Worm (Caenorhabditis elegans): Measurements from ENCODE around the gene chil-5.

chil-5 gene

ce11 chrII:9859575-9859974, at the start of gene chil-5:
Gene chil-5 (minus strand): TSS chrII:9859675.
- no peak for TF ChIP-seq eyg-1 (tag; optimal IDR thresholded peaks at IDR 0.05)
- TF ChIP-seq Y22D7AL.16 (tag; optimal IDR thresholded peaks at IDR 0.05) = no peak
- no peak for TF ChIP-seq pag-3 (tag; optimal IDR thresholded peaks at IDR 0.05; ENCODE audit: borderline replicate concordance)
- TF ChIP-seq elt-2 (tag; optimal IDR thresholded peaks at IDR 0.05) = no peak
- no peak for TF ChIP-seq syd-9 (tag; optimal IDR thresholded peaks at IDR 0.05)
- no peak for TF ChIP-seq unc-3 (GFP tag; conservative IDR thresholded peaks at IDR 0.05)
- TF ChIP-seq unc-3 (tag; optimal IDR thresholded peaks at IDR 0.05) = no peak
- no peak for TF ChIP-seq npax-4 (tag; optimal IDR thresholded peaks at IDR 0.05)
- no peak for TF ChIP-seq pha-2 (tag; optimal IDR thresholded peaks at IDR 0.05)
- no peak for TF ChIP-seq ceh-48 (tag; optimal IDR thresholded peaks at IDR 0.05)
- TF ChIP-seq dve-1 (tag; optimal IDR thresholded peaks at IDR 0.05) = no peak
- no peak for TF ChIP-seq unc-42 (tag; optimal IDR thresholded peaks at IDR 0.05)
- TF ChIP-seq ahr-1 (tag; optimal IDR thresholded peaks at IDR 0.05) = no peak
- TF ChIP-seq C38D4.7 (GFP tag; optimal IDR thresholded peaks at IDR 0.05) = no peak
- TF ChIP-seq ceh-24 (tag; optimal IDR thresholded peaks at IDR 0.05) = no peak
- no peak for TF ChIP-seq ceh-34 (tag; optimal IDR thresholded peaks at IDR 0.05)
- no peak for TF ChIP-seq ztf-16 (tag; optimal IDR thresholded peaks at IDR 0.05)
- no peak for TF ChIP-seq T23F11.4 (GFP tag; optimal IDR thresholded peaks at IDR 0.05)
- TF ChIP-seq ama-1 (optimal IDR thresholded peaks at IDR 0.05) = no peak

DNA sequence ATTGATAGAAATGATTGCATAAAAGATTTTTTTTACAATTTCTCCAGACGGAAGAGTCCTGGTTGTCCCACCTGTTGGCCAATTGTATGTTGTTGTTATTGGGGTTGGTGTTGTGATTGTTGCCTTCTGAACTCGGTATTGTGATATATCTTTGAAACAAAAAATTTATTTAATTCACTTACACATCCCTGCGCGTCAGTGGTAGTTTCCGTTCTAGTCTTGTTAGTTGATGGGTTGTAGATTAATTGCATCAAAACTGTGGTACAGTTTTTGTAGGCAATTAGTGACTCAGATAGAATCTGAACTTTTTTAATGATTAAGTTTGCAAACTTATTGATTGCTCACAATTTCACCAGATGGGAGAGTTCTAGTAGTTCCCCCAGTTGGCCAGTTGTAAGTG, 45.0 kb upstream of the chil-5 start:
- TF ChIP-seq ztf-16 (tag; optimal IDR thresholded peaks at IDR 0.05) (no peak), hlh-8 (tag; optimal IDR thresholded peaks at IDR 0.05) (no peak), Y22D7AL.16 (tag; optimal IDR thresholded peaks at IDR 0.05) (no peak), pha-2 (tag; optimal IDR thresholded peaks at IDR 0.05) (no peak), ceh-2 (tag; optimal IDR thresholded peaks at IDR 0.05) (no peak), fax-1 (tag; optimal IDR thresholded peaks at IDR 0.05) (no peak), sdc-2 (tag; optimal IDR thresholded peaks at IDR 0.05) (no peak)

DNA sequence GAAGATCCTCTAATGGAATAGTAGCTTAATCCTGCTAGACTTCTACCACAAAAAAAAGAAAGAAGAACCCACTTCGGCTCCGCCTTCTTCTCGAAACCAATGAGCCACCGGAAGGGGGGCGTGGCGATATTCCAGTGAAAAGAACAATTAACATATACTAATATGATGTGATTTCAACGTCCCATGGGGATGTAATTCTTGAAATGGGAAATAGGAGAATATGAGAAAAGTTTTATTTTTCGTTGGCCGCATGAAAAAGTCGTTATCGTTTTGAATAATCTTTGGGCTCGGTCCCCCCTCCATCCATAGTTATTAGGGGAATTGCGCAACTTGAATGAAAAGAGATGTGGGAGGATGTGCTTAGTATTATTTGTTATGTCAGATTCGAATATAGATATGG, 40.8 kb upstream of the chil-5 start, which contains the start of gene unc-4:
unc-4 (minus strand) TSS at position 101 of the 400 bp plus-strand sequence.
- TF ChIP-seq elt-4 (tag; optimal IDR thresholded peaks at IDR 0.05) (no peak), rnt-1 (tag; optimal IDR thresholded peaks at IDR 0.05) (no peak), pha-2 (tag; optimal IDR thresholded peaks at IDR 0.05) (no peak), lin-11 (tag; optimal IDR thresholded peaks at IDR 0.05) (no peak), pha-4 (tag; optimal IDR thresholded peaks at IDR 0.05) (no peak), hlh-30 (tag; optimal IDR thresholded peaks at IDR 0.05; ENCODE audit: insufficient read depth) (no peak), ets-4 (tag; optimal IDR thresholded peaks at IDR 0.05) (no peak), ceh-19 (GFP tag; optimal IDR thresholded peaks at IDR 0.05) (no peak), gmeb-2 (tag; optimal IDR thresholded peaks at IDR 0.05) (no peak), madf-2 (tag; optimal IDR thresholded peaks at IDR 0.05) (no peak), ceh-9 (tag; optimal IDR thresholded peaks at IDR 0.05) (no peak), ahr-1 (tag; optimal IDR thresholded peaks at IDR 0.05) (no peak)

- TF ChIP-seq ref-2 (tag; optimal IDR thresholded peaks at IDR 0.05) = no peak
- TF ChIP-seq ets-4 (tag; optimal IDR thresholded peaks at IDR 0.05) = no peak
- no peak for TF ChIP-seq hlh-15 (tag; optimal IDR thresholded peaks at IDR 0.05)
- no peak for TF ChIP-seq eyg-1 (tag; optimal IDR thresholded peaks at IDR 0.05)
Observed at ce11 chrII:9898744-9899143, 39.3 kb upstream of the chil-5 start.

DNA sequence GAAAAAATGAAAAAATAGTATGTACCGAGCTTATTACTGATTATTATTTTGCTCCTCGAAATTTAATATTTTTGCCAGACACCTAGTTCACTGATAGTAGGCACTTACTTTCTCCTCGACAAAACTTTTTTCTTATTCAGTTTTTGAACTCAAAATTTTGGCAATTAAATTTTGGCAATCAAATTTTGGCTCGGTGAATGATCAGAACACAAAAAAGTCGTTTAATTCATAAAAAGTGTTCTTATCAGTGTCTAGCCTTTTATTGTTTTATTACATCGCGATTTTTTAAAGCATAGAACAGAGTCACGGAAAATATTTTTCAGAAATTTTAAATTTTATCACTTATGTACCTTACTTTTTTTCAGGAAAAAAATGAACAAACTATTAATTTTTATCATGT, 35.7 kb upstream of the chil-5 start:
- no peak for TF ChIP-seq nhr-11 (tag; optimal IDR thresholded peaks at IDR 0.05)

Data from whole organism, late embryonic.